Worm (Caenorhabditis elegans): Measurements from ENCODE around the gene K07D4.6.
"Not testable (repeated sequence)": the region's sequence is repeated elsewhere in the genome, so short reads cannot be mapped to it uniquely, and the experiment has no call there.

Gene K07D4.6

ce11 chrII:4049672-4050071 lies 31.2 kb upstream of the K07D4.6 start:
- TF ChIP-seq lsy-2 (tag; optimal IDR thresholded peaks at IDR 0.05) (peak in 1 of 2 experiments; percentile 77), mdl-1 (tag; optimal IDR thresholded peaks at IDR 0.05) (peak in 1 of 2 experiments; percentile 53), sma-3 (GFP tag; optimal IDR thresholded peaks at IDR 0.05) (peak; percentile 28)

ce11 chrII:4047839-4048440 lies 29.4 kb upstream of the K07D4.6 start:
- TF ChIP-seq lsy-2 (tag; optimal IDR thresholded peaks at IDR 0.05): peak; percentile 46 to 53
- TF ChIP-seq lin-13 (GFP tag; optimal IDR thresholded peaks at IDR 0.05): peak; percentile 9
- peak; percentile 8 for TF ChIP-seq gmeb-1 (tag; optimal IDR thresholded peaks at IDR 0.05)
- TF ChIP-seq sma-9 (GFP tag; optimal IDR thresholded peaks at IDR 0.05): peak; percentile 38
- not testable (repeated sequence) for TF ChIP-seq sma-9 (tag; optimal IDR thresholded peaks at IDR 0.05)
- TF ChIP-seq sma-3 (GFP tag; optimal IDR thresholded peaks at IDR 0.05): peak; percentile 60
- TF ChIP-seq F13H6.1 (tag; optimal IDR thresholded peaks at IDR 0.05): peak; percentile 66

- TF ChIP-seq nhr-25 (tag; optimal IDR thresholded peaks at IDR 0.05): no peak
- no peak for TF ChIP-seq sma-9 (GFP tag; optimal IDR thresholded peaks at IDR 0.05)
- no peak for TF ChIP-seq sma-9 (tag; optimal IDR thresholded peaks at IDR 0.05)
- no peak for TF ChIP-seq nhr-77 (tag; optimal IDR thresholded peaks at IDR 0.05)
- no peak for TF ChIP-seq dmd-4 (tag; optimal IDR thresholded peaks at IDR 0.05)
- TF ChIP-seq nhr-10 (tag; optimal IDR thresholded peaks at IDR 0.05): no peak
- no peak for TF ChIP-seq crh-2 (tag; optimal IDR thresholded peaks at IDR 0.05)
- no peak for TF ChIP-seq zag-1 (tag; optimal IDR thresholded peaks at IDR 0.05)
- TF ChIP-seq unc-62 (GFP tag; optimal IDR thresholded peaks at IDR 0.05): no peak
- TF ChIP-seq nhr-23 (tag; optimal IDR thresholded peaks at IDR 0.05): no peak
- no peak for TF ChIP-seq aly-2 (tag; optimal IDR thresholded peaks at IDR 0.05)
- no peak for TF ChIP-seq blmp-1 (tag; optimal IDR thresholded peaks at IDR 0.05; ENCODE audit: insufficient read depth)
- no peak for TF ChIP-seq ztf-11 (tag; optimal IDR thresholded peaks at IDR 0.05)
- no peak for TF ChIP-seq R02D3.7 (tag; optimal IDR thresholded peaks at IDR 0.05)
- no peak for TF ChIP-seq ceh-82 (tag; optimal IDR thresholded peaks at IDR 0.05)
Observed at ce11 chrII:4045396-4045795, 26.9 kb upstream of the K07D4.6 start, which contains the start of gene K07D4.2. K07D4.2 (minus strand) TSS chrII:4045496.

- TF ChIP-seq ZK546.5 (tag; optimal IDR thresholded peaks at IDR 0.05) (peak; percentile 59), R02D3.7 (tag; optimal IDR thresholded peaks at IDR 0.05) (peak; percentile 35), dmd-4 (tag; optimal IDR thresholded peaks at IDR 0.05) (no peak), F13H6.1 (tag; optimal IDR thresholded peaks at IDR 0.05) (peak; percentile 83), snpc-4 (tag; optimal IDR thresholded peaks at IDR 0.05) (peak; percentile 63), elt-3 (tag; optimal IDR thresholded peaks at IDR 0.05) (no peak), unc-55 (GFP tag; optimal IDR thresholded peaks at IDR 0.05) (peak; percentile 86), nhr-12 (tag; optimal IDR thresholded peaks at IDR 0.05) (no peak), skn-1 (tag; optimal IDR thresholded peaks at IDR 0.05) (peak; percentile 95), nhr-23 (tag; optimal IDR thresholded peaks at IDR 0.05) (no peak), Y55F3AM.14 (GFP tag; optimal IDR thresholded peaks at IDR 0.05) (peak; percentile 75), blmp-1 (tag; optimal IDR thresholded peaks at IDR 0.05; ENCODE audit: insufficient read depth) (peak; percentile 25), nhr-77 (tag; optimal IDR thresholded peaks at IDR 0.05) (no peak), lin-13 (GFP tag; optimal IDR thresholded peaks at IDR 0.05) (peak; percentile 84), lin-11 (tag; optimal IDR thresholded peaks at IDR 0.05) (peak; percentile 74), C34F6.9 (tag; optimal IDR thresholded peaks at IDR 0.05) (peak; percentile 80), ceh-82 (tag; optimal IDR thresholded peaks at IDR 0.05) (peak; percentile 64), aly-2 (tag; optimal IDR thresholded peaks at IDR 0.05) (no peak), ztf-4 (tag; optimal IDR thresholded peaks at IDR 0.05) (peak; percentile 56), nhr-6 (tag; optimal IDR thresholded peaks at IDR 0.05) (peak; percentile 41), nhr-21 (tag; optimal IDR thresholded peaks at IDR 0.05) (peak; percentile 81), nhr-25 (tag; optimal IDR thresholded peaks at IDR 0.05) (peak; percentile 87), egl-27 (tag; optimal IDR thresholded peaks at IDR 0.05) (peak; percentile 10), nhr-237 (tag; optimal IDR thresholded peaks at IDR 0.05) (peak; percentile 41), sma-9 (GFP tag; optimal IDR thresholded peaks at IDR 0.05) (peak; percentile 86), sma-9 (tag; optimal IDR thresholded peaks at IDR 0.05) (no peak), alr-1 (tag; optimal IDR thresholded peaks at IDR 0.05) (no peak), crh-2 (tag; optimal IDR thresholded peaks at IDR 0.05) (peak; percentile 88), sma-3 (GFP tag; optimal IDR thresholded peaks at IDR 0.05) (peak; percentile 92), unc-39 (tag; optimal IDR thresholded peaks at IDR 0.05) (no peak), nhr-11 (tag; optimal IDR thresholded peaks at IDR 0.05) (no peak), mdl-1 (tag; optimal IDR thresholded peaks at IDR 0.05) (peak; percentile 6 to 70), gmeb-1 (tag; optimal IDR thresholded peaks at IDR 0.05) (peak; percentile 98), mab-5 (tag; optimal IDR thresholded peaks at IDR 0.05) (peak; percentile 63), nhr-129 (tag; optimal IDR thresholded peaks at IDR 0.05) (peak; percentile 41), fos-1 (tag; optimal IDR thresholded peaks at IDR 0.05) (peak; percentile 65), zag-1 (tag; optimal IDR thresholded peaks at IDR 0.05) (peak; percentile 71), ama-1 (optimal IDR thresholded peaks at IDR 0.05) (no peak), unc-62 (GFP tag; optimal IDR thresholded peaks at IDR 0.05) (no peak), sem-4 (tag; optimal IDR thresholded peaks at IDR 0.05) (peak; percentile 53), lsy-2 (tag; optimal IDR thresholded peaks at IDR 0.05) (peak; percentile 91 to 96), ztf-11 (tag; optimal IDR thresholded peaks at IDR 0.05) (no peak)
Observed at ce11 chrII:4044349-4044748, 25.8 kb upstream of the K07D4.6 start, which contains the start of gene rpn-11. rpn-11 (minus strand) TSS chrII:4044546.
